Fruit fly (Drosophila melanogaster): ENCODE data around the gene ash1.
A peak's percentile ranks its signal among the peaks of the same experiment; 100 is the strongest.

ash1 gene

dm6 chr3L:19560695-19561246, 37.8 kb downstream of the ash1 start:
- TF ChIP-seq CG17801 (GFP tag; optimal IDR thresholded peaks at IDR 0.05; ENCODE audit: partially characterized antibody), result no peak

dm6 chr3L:19560005-19560694, 38.4 kb downstream of the ash1 start:
- no peak for TF ChIP-seq CG17801 (GFP tag; optimal IDR thresholded peaks at IDR 0.05; ENCODE audit: partially characterized antibody)

- TF ChIP-seq CG17801 (GFP tag; optimal IDR thresholded peaks at IDR 0.05; ENCODE audit: partially characterized antibody), result no peak
Observed at dm6 chr3L:19559171-19559570, 39.4 kb downstream of the ash1 start.

dm6 chr3L:19558674-19559073, 39.9 kb downstream of the ash1 start:
- TF ChIP-seq CG17801 (GFP tag; optimal IDR thresholded peaks at IDR 0.05; ENCODE audit: partially characterized antibody), result no peak

dm6 chr3L:19557996-19558375, 40.6 kb downstream of the ash1 start:
- no peak for TF ChIP-seq CG17801 (GFP tag; optimal IDR thresholded peaks at IDR 0.05; ENCODE audit: partially characterized antibody)

dm6 chr3L:19557197-19557995, 41.2 kb downstream of the ash1 start:
- TF ChIP-seq CG17801 (GFP tag; optimal IDR thresholded peaks at IDR 0.05; ENCODE audit: partially characterized antibody), result no peak

- no peak for TF ChIP-seq CG17801 (GFP tag; optimal IDR thresholded peaks at IDR 0.05; ENCODE audit: partially characterized antibody)
Observed at dm6 chr3L:19556738-19557137, 41.8 kb downstream of the ash1 start.

dm6 chr3L:19555906-19556457, 42.6 kb downstream of the ash1 start:
- no peak for TF ChIP-seq CG17801 (GFP tag; optimal IDR thresholded peaks at IDR 0.05; ENCODE audit: partially characterized antibody)

- peak; percentile 27 for TF ChIP-seq CG17801 (GFP tag; optimal IDR thresholded peaks at IDR 0.05; ENCODE audit: partially characterized antibody)
Observed at dm6 chr3L:19552136-19552773, 46.3 kb downstream of the ash1 start, which contains the start of the genes Ltn1 and CG9300. Gene Ltn1 (minus strand): TSS chr3L:19552290. Gene CG9300 (plus strand): TSS chr3L:19552420.

- TF ChIP-seq CG17801 (GFP tag; optimal IDR thresholded peaks at IDR 0.05; ENCODE audit: partially characterized antibody), result no peak
Observed at dm6 chr3L:19544810-19545209, 53.7 kb downstream of the ash1 start, which contains the start of the genes CG46435 and Rcd7. Gene CG46435 (plus strand): TSS chr3L:19545110. Gene Rcd7 (plus strand): TSS chr3L:19545110.

- TF ChIP-seq CG17801 (GFP tag; optimal IDR thresholded peaks at IDR 0.05; ENCODE audit: partially characterized antibody), result no peak
Observed at dm6 chr3L:19544105-19544504, 54.5 kb downstream of the ash1 start, which contains the start of the genes CG46434 and Dred. Gene CG46434 (minus strand): TSS chr3L:19544205. Gene Dred (minus strand): TSS chr3L:19544205.
